Worm (Caenorhabditis elegans): ENCODE data around the gene Y50D7A.10.

DNA sequence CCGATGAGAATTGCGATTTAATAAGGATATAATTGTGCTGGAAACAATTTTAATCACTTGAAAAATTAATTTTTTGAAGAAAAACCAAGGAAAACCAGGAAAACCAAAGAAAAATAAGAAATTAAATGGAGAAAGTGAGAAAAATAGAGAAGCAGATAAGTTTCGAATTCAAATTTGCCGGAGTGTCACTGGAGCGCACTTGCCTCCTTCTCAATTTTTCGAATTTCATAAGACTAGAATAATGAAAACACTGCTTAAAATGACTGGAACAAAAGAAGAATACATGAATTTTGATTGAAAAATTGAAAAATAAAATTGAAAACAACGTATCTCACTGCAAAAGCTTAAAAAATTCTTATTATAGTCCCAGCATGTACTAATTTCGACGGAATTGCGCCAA lies 33.2 kb downstream of the Y50D7A.10 start:
- TF ChIP-seq elt-2 (tag; optimal IDR thresholded peaks at IDR 0.05) (no peak), ceh-82 (tag; optimal IDR thresholded peaks at IDR 0.05) (no peak), egl-27 (tag; optimal IDR thresholded peaks at IDR 0.05) (no peak), mdl-1 (tag; optimal IDR thresholded peaks at IDR 0.05) (no peak), ceh-9 (tag; optimal IDR thresholded peaks at IDR 0.05) (no peak), ztf-4 (tag; optimal IDR thresholded peaks at IDR 0.05) (no peak), nhr-11 (tag; optimal IDR thresholded peaks at IDR 0.05) (no peak), elt-1 (tag; optimal IDR thresholded peaks at IDR 0.05) (no peak), snpc-4 (tag; optimal IDR thresholded peaks at IDR 0.05) (no peak), fkh-10 (GFP tag; optimal IDR thresholded peaks at IDR 0.05) (no peak)

All from whole organism, L3 larva.